Fruit fly (Drosophila melanogaster): ENCODE results near the gene Uch.

The Uch gene

dm6 chr2L:2201107-2201561 lies 12.9 kb downstream of the Uch start (continued):
- TF ChIP-seq gcm (GFP tag; optimal IDR thresholded peaks at IDR 0.05) (peak; percentile 86), CG11247 (GFP tag; IDR thresholded peaks at IDR 0.05) (peak; percentile 48), CG4854 (GFP tag; optimal IDR thresholded peaks at IDR 0.05) (peak; percentile 47), Blimp-1 (GFP tag; optimal IDR thresholded peaks at IDR 0.05) (peak; percentile 91), her (GFP tag; optimal IDR thresholded peaks at IDR 0.05) (no peak), CG13287 (GFP tag; IDR thresholded peaks at IDR 0.05; ENCODE audit: partially characterized antibody) (no peak), CG1024 (GFP tag; IDR thresholded peaks at IDR 0.05) (peak; percentile 32; the same call in 1 of the 2 replicates), lab (GFP tag; optimal IDR thresholded peaks at IDR 0.05) (peak; percentile 82), CG2129 (GFP tag; IDR thresholded peaks at IDR 0.05; ENCODE audit: partially characterized antibody) (no peak), exex (tag; optimal IDR thresholded peaks at IDR 0.05) (no peak), CG13775 (GFP tag; optimal IDR thresholded peaks at IDR 0.05) (peak; percentile 81), bigmax (GFP tag; optimal IDR thresholded peaks at IDR 0.05) (peak; percentile 9), CG6854 (GFP tag; optimal IDR thresholded peaks at IDR 0.05) (no peak), CrebB (tag; optimal IDR thresholded peaks at IDR 0.05) (peak; percentile 53), fru (optimal IDR thresholded peaks at IDR 0.05) (no peak), nmo (GFP tag; optimal IDR thresholded peaks at IDR 0.05) (peak; percentile 94), Vsx1 (GFP tag; optimal IDR thresholded peaks at IDR 0.05) (peak; percentile 82), CG5245 (GFP tag; optimal IDR thresholded peaks at IDR 0.05) (peak; percentile 77), CG12155 (GFP tag; optimal IDR thresholded peaks at IDR 0.05) (peak; percentile 51), danr (GFP tag; IDR thresholded peaks at IDR 0.05) (peak; percentile 61; the same call in 1 of the 2 replicates), Camta (GFP tag; optimal IDR thresholded peaks at IDR 0.05) (peak; percentile 75), BtbVII (GFP tag; optimal IDR thresholded peaks at IDR 0.05) (peak; percentile 71), CG10462 (GFP tag; optimal IDR thresholded peaks at IDR 0.05) (peak; percentile 74), gt (GFP tag; IDR thresholded peaks at IDR 0.05) (peak; percentile 58; the same call in 1 of the 2 replicates), CG8944 (GFP tag; optimal IDR thresholded peaks at IDR 0.05) (peak; percentile 60), klu (GFP tag; IDR thresholded peaks at IDR 0.05) (no peak), Dp (GFP tag; optimal IDR thresholded peaks at IDR 0.05) (no peak), cato (GFP tag; optimal IDR thresholded peaks at IDR 0.05; ENCODE audit: borderline replicate concordance) (peak; percentile 88), MBD-R2 (GFP tag; IDR thresholded peaks at IDR 0.05) (no peak; the same call in 1 of the 2 replicates), Rfx (GFP tag; IDR thresholded peaks at IDR 0.05) (0 out of 2 replicates have a peak, but pooled peaks have one; percentile 24), pfk (GFP tag; optimal IDR thresholded peaks at IDR 0.05) (no peak), CG10565 (GFP tag; optimal IDR thresholded peaks at IDR 0.05) (peak; percentile 44), cwo (GFP tag; optimal IDR thresholded peaks at IDR 0.05) (peak; percentile 50), D19B (GFP tag; optimal IDR thresholded peaks at IDR 0.05) (no peak), Hey (tag; optimal IDR thresholded peaks at IDR 0.05) (no peak), fd64A (GFP tag; optimal IDR thresholded peaks at IDR 0.05) (peak; percentile 90), CG10321 (GFP tag; IDR thresholded peaks at IDR 0.05) (0 out of 2 replicates have a peak, but pooled peaks have one; percentile 7), CG1832 (GFP tag; optimal IDR thresholded peaks at IDR 0.05) (no peak), CG10543 (GFP tag; optimal IDR thresholded peaks at IDR 0.05) (peak; percentile 26), tio (GFP tag; optimal IDR thresholded peaks at IDR 0.05) (peak; percentile 84), ro (GFP tag; IDR thresholded peaks at IDR 0.05) (no peak), br (optimal IDR thresholded peaks at IDR 0.05) (no peak), CG18764 (GFP tag; optimal IDR thresholded peaks at IDR 0.05) (peak; percentile 79), CG1792 (GFP tag; optimal IDR thresholded peaks at IDR 0.05) (peak; percentile 39), pb (GFP tag; optimal IDR thresholded peaks at IDR 0.05) (peak; percentile 58), CG9215 (GFP tag; IDR thresholded peaks at IDR 0.05) (peak; percentile 28; the same call in 1 of the 2 replicates), ken (GFP tag; IDR thresholded peaks at IDR 0.05) (peak; percentile 70; the same call in 2 of the 3 replicates), Jarid2 (GFP tag; optimal IDR thresholded peaks at IDR 0.05) (peak; percentile 65), CG9437 (GFP tag; optimal IDR thresholded peaks at IDR 0.05) (peak; percentile 70), corto (GFP tag; optimal IDR thresholded peaks at IDR 0.05) (peak; percentile 42)
